Worm (Caenorhabditis elegans) whole organism, L2 larva: ENCODE results near the gene cyp-34A7.

Experiments used
- C34F6.9 ChIP-seq: fragments of 150-350 bp; optimal IDR thresholded peaks from 2 replicates; lab custom pipeline; 2014; ENCODE audit warnings: missing biosample characterization, missing genetic modification characterization
- F13H6.1 ChIP-seq: sonication (generic microtip); optimal IDR thresholded peaks from 2 replicates; lab custom pipeline; 2016; ENCODE audit warnings: missing genetic modification characterization, missing compliant biosample characterization
- R02D3.7 ChIP-seq: fragments of 150-350 bp; optimal IDR thresholded peaks from 2 replicates; lab custom pipeline; 2014; ENCODE audit warnings: missing biosample characterization, missing genetic modification characterization
- ZK546.5 ChIP-seq: sonication (generic microtip); optimal IDR thresholded peaks from 2 replicates; lab custom pipeline; 2017; ENCODE audit warnings: missing biosample characterization, missing genetic modification characterization
- alr-1 ChIP-seq: fragments of 150-350 bp; optimal IDR thresholded peaks from 2 replicates; lab custom pipeline; 2014; ENCODE audit warnings: missing biosample characterization, missing genetic modification characterization
- aly-2 ChIP-seq: fragments of 150-350 bp; optimal IDR thresholded peaks from 2 replicates; lab custom pipeline; 2014; ENCODE audit warnings: missing biosample characterization, missing genetic modification characterization
- ama-1 ChIP-seq: fragments of 150-350 bp; optimal IDR thresholded peaks from 2 replicates; lab custom pipeline; 2018; ENCODE audit warnings: inconsistent platforms
- ceh-16 ChIP-seq: fragments of 150-350 bp; optimal IDR thresholded peaks from 2 replicates; lab custom pipeline; 2014; ENCODE audit warnings: missing biosample characterization, missing genetic modification characterization
- ceh-82 ChIP-seq: fragments of 150-350 bp; optimal IDR thresholded peaks from 2 replicates; lab custom pipeline; 2014; ENCODE audit warnings: missing biosample characterization, missing genetic modification characterization
- crh-2 ChIP-seq: sonication (generic microtip); optimal IDR thresholded peaks from 2 replicates; lab custom pipeline; 2017; ENCODE audit warnings: missing biosample characterization, missing genetic modification characterization
- dmd-4 ChIP-seq: sonication (generic microtip); optimal IDR thresholded peaks from 2 replicates; lab custom pipeline; 2017; ENCODE audit warnings: missing biosample characterization, missing genetic modification characterization
- egl-27 ChIP-seq: sonication (generic microtip); optimal IDR thresholded peaks from 3 replicates; lab custom pipeline; 2017; ENCODE audit warnings: missing biosample characterization, missing genetic modification reagents, missing genetic modification characterization
- elt-1 ChIP-seq: fragments of 150-350 bp; optimal IDR thresholded peaks from 2 replicates; lab custom pipeline; 2014; ENCODE audit warnings: missing biosample characterization, missing genetic modification characterization
- gmeb-1 ChIP-seq: fragments of 150-350 bp; optimal IDR thresholded peaks from 2 replicates; lab custom pipeline; 2014; ENCODE audit warnings: missing biosample characterization, missing genetic modification characterization
- lin-11 ChIP-seq: fragments of 150-350 bp; sonication (generic microtip); optimal IDR thresholded peaks from 2 replicates; lab custom pipeline; 2014; ENCODE audit warnings: missing biosample characterization, missing genetic modification characterization, inconsistent platforms, mixed read lengths
- lin-39 ChIP-seq: fragments of 150-350 bp; optimal IDR thresholded peaks from 2 replicates; lab custom pipeline; 2014; ENCODE audit warnings: missing biosample characterization, missing genetic modification reagents, missing genetic modification characterization
- mab-5 ChIP-seq: fragments of 150-350 bp; optimal IDR thresholded peaks from 2 replicates; lab custom pipeline; 2014; ENCODE audit warnings: missing biosample characterization, missing genetic modification characterization
- mbf-1 ChIP-seq: sonication (generic microtip); optimal IDR thresholded peaks from 2 replicates; lab custom pipeline; 2017; ENCODE audit warnings: missing biosample characterization, missing genetic modification characterization
- nhr-10 ChIP-seq: sonication (generic microtip); optimal IDR thresholded peaks from 2 replicates; lab custom pipeline; 2017; ENCODE audit warnings: missing biosample characterization, missing genetic modification characterization
- nhr-12 ChIP-seq: fragments of 150-350 bp; optimal IDR thresholded peaks from 2 replicates; lab custom pipeline; 2014; ENCODE audit warnings: missing biosample characterization, missing genetic modification characterization
- nhr-129 ChIP-seq: fragments of 150-350 bp; optimal IDR thresholded peaks from 2 replicates; lab custom pipeline; 2014; ENCODE audit warnings: missing biosample characterization, missing genetic modification characterization
- nhr-21 ChIP-seq: fragments of 150-350 bp; optimal IDR thresholded peaks from 2 replicates; lab custom pipeline; 2014; ENCODE audit warnings: missing biosample characterization, missing genetic modification characterization
- nhr-23 ChIP-seq: fragments of 150-350 bp; optimal IDR thresholded peaks from 2 replicates; lab custom pipeline; 2014; ENCODE audit warnings: missing biosample characterization, missing genetic modification reagents, missing genetic modification characterization
- nhr-237 ChIP-seq: fragments of 150-350 bp; optimal IDR thresholded peaks from 2 replicates; lab custom pipeline; 2014; ENCODE audit warnings: missing biosample characterization, missing genetic modification characterization
- nhr-77 ChIP-seq: fragments of 150-350 bp; optimal IDR thresholded peaks from 2 replicates; lab custom pipeline; 2014; ENCODE audit warnings: missing biosample characterization, missing genetic modification characterization
- peb-1 ChIP-seq: fragments of 150-350 bp; optimal IDR thresholded peaks from 2 replicates; lab custom pipeline; 2014; ENCODE audit warnings: missing biosample characterization, missing genetic modification characterization
- sem-4 ChIP-seq: fragments of 150-350 bp; optimal IDR thresholded peaks from 2 replicates; lab custom pipeline; 2014; ENCODE audit warnings: missing biosample characterization, missing genetic modification reagents, missing genetic modification characterization
- sma-9 ChIP-seq, 2 experiments: fragments of 150-350 bp in 1 of 2; sonication (generic microtip) in 1 of 2; optimal IDR thresholded peaks; 2 replicates each; lab custom pipeline; 2014 to 2016; ENCODE audit warnings: missing genetic modification characterization in 2 of 2, mild to moderate bottlenecking in 1 of 2, missing biosample characterization in 1 of 2, missing compliant biosample characterization in 1 of 2, missing genetic modification reagents in 1 of 2, moderate library complexity in 1 of 2
- snpc-4 ChIP-seq: fragments of 150-350 bp; optimal IDR thresholded peaks from 2 replicates; lab custom pipeline; 2014; ENCODE audit warnings: missing biosample characterization, missing genetic modification characterization
- unc-55 ChIP-seq: fragments of 150-350 bp; sonication (generic microtip); optimal IDR thresholded peaks from 3 replicates; lab custom pipeline; 2014; ENCODE audit warnings: missing biosample characterization, missing genetic modification reagents, missing genetic modification characterization
- unc-62 ChIP-seq: fragments of 150-350 bp; optimal IDR thresholded peaks from 2 replicates; lab custom pipeline; 2014; ENCODE audit warnings: missing biosample characterization, missing genetic modification reagents, missing genetic modification characterization
- zag-1 ChIP-seq: fragments of 150-350 bp; optimal IDR thresholded peaks from 2 replicates; lab custom pipeline; 2014; ENCODE audit warnings: missing biosample characterization, missing genetic modification characterization
- ztf-1 ChIP-seq: fragments of 200-800 bp; sonication (Bioruptor generic); conservative IDR thresholded peaks from 2 replicates; pipeline ENCODE4 v1.3.6; 2022; ENCODE audit warnings: missing genetic modification characterization, missing compliant biosample characterization
- ztf-4 ChIP-seq: fragments of 150-350 bp; optimal IDR thresholded peaks from 2 replicates; lab custom pipeline; 2014; ENCODE audit warnings: missing biosample characterization, missing genetic modification characterization

Gene cyp-34A7

DNA sequence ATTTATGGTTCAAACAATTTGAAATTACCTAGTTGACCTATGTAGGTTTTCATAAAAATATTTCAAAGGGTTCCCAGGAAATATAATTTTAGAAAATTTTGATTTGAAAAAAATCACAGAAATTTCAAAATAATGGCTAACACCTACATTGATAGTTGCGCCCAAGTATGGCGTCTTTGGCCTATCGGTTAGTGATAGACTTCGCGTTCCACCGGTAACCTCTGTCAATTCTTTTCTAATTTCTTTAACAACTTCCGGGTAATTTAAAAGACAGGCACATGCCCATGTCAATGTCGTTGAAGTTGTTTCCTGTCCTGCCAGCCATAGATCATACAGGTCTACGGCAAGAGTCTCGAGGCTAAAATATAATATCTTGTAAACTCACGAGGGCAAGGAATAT lies 5.3 kb upstream of the cyp-34A7 start:
- TF ChIP-seq nhr-10 (no peak), alr-1 (tag; lab: Kevin White, UChicago) (no peak), ceh-82 (tag; lab: Kevin White, UChicago) (no peak), lin-11 (tag; lab: Kevin White, UChicago) (no peak), ZK546.5 (tag; lab: Kevin White, UChicago) (no peak), unc-62 (GFP tag; lab: Kevin White, UChicago) (no peak), egl-27 (tag; lab: Kevin White, UChicago) (no peak), peb-1 (tag; lab: Kevin White, UChicago) (no peak), lin-39 (no peak), nhr-23 (tag; lab: Kevin White, UChicago) (no peak), sem-4 (tag; lab: Kevin White, UChicago) (no peak), zag-1 (no peak), nhr-237 (no peak), nhr-12 (tag; lab: Kevin White, UChicago) (no peak), nhr-129 (tag; lab: Kevin White, UChicago) (no peak), snpc-4 (no peak), crh-2 (tag; lab: Kevin White, UChicago) (no peak), ztf-4 (tag; lab: Kevin White, UChicago) (no peak), ama-1 (no peak)

- TF ChIP-seq sma-9 (GFP tag; optimal IDR thresholded peaks at IDR 0.05; lab: Kevin White, UChicago) = peak; percentile 31
- TF ChIP-seq sma-9 (tag; optimal IDR thresholded peaks at IDR 0.05; lab: Kevin White, UChicago) = no peak
- TF ChIP-seq nhr-23 (tag; lab: Kevin White, UChicago) = no peak
- TF ChIP-seq ZK546.5 (tag; lab: Kevin White, UChicago) = no peak
These were observed 4.1 kb upstream of the cyp-34A7 start, which contains the start of gene cyp-34A8 for ce11 chrV:3967762-3968161. Gene cyp-34A8, minus strand, starts transcription at chrV:3967823.

DNA sequence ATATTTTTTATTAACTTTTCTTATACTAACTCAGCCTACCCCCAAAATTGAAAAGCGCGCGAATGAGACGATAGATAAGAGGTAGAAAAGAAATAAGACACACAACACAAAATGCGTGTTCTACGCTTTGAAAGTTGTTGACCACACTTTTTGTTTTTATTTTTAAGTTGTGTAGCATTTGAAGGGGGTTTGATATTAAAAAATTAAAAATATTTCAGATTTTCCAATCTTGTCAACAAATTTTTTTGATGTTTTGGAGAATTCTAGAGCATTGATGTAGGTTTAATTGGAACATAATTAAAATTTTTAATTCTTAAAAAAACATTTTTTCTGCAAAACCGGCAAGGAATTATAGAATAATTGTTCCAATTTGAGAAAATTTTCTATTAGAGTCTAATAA lies 2.4 kb downstream of the cyp-34A7 start, which contains the start of gene cyp-34A6:
TSS of gene cyp-34A6 (minus strand) at position 101 of the 400 bp plus-strand sequence.
- TF ChIP-seq F13H6.1 (tag; lab: Kevin White, UChicago) = no peak
- TF ChIP-seq R02D3.7 (tag; lab: Kevin White, UChicago) = no peak
- TF ChIP-seq ama-1 = no peak
- no peak for TF ChIP-seq alr-1 (tag; lab: Kevin White, UChicago)
- TF ChIP-seq peb-1 (tag; lab: Kevin White, UChicago) = no peak
- no peak for TF ChIP-seq mab-5 (tag; lab: Kevin White, UChicago)
- TF ChIP-seq nhr-129 (tag; lab: Kevin White, UChicago) = no peak
- no peak for TF ChIP-seq nhr-21 (tag; lab: Kevin White, UChicago)
- TF ChIP-seq ZK546.5 (tag; lab: Kevin White, UChicago) = no peak
- TF ChIP-seq crh-2 (tag; lab: Kevin White, UChicago) = no peak
- no peak for TF ChIP-seq ceh-82 (tag; lab: Kevin White, UChicago)

ce11 chrV:3957608-3958007 lies 6.0 kb downstream of the cyp-34A7 start, which contains the start of gene cyp-34A5:
Gene cyp-34A5, minus strand, starts transcription at chrV:3957708.
- TF ChIP-seq nhr-23 (tag; lab: Kevin White, UChicago) = no peak

ce11 chrV:3953739-3954138 lies 9.9 kb downstream of the cyp-34A7 start, which contains the start of gene str-247:
Gene str-247, plus strand, starts transcription at chrV:3954039.
- TF ChIP-seq nhr-23 (tag; lab: Kevin White, UChicago) = no peak

- TF ChIP-seq nhr-23 (tag; lab: Kevin White, UChicago) (no peak), gmeb-1 (tag; lab: Kevin White, UChicago) (no peak), dmd-4 (tag; lab: Kevin White, UChicago) (no peak), ceh-16 (tag; lab: Kevin White, UChicago) (no peak), crh-2 (tag; lab: Kevin White, UChicago) (no peak), aly-2 (no peak), ceh-82 (tag; lab: Kevin White, UChicago) (no peak), sem-4 (tag; lab: Kevin White, UChicago) (no peak), snpc-4 (no peak), unc-55 (GFP tag; lab: Kevin White, UChicago) (no peak), nhr-77 (no peak), lin-11 (tag; lab: Kevin White, UChicago) (no peak), ztf-1 (GFP tag; lab: Robert Waterston, UW) (no peak), mbf-1 (no peak), C34F6.9 (no peak), lin-39 (no peak), elt-1 (tag; lab: Kevin White, UChicago) (no peak)
These were observed 13.9 kb downstream of the cyp-34A7 start, which contains the start of gene dach-1 for ce11 chrV:3949723-3950122. Gene dach-1, plus strand, starts transcription at chrV:3950023.
